Worm (Caenorhabditis elegans): ENCODE data around the gene R09F10.5.

DNA sequence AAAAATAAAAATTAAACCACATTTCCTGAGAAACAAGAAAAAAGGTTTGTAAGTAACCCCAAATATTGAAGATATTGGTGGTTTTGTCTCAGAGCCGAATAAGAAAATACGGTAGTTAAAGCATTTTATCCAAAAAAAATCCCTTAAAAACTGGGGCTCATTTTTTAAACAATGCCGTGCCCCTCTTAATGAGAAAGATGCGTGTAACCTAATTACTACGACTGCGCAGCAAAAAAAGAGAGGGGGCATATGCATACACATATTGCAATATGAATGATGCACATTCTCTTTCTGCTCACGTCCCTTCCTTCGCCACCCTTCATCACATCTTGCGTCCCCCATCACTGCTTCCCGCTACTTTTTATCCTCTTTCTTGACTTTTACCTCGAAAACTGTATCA lies 39.4 kb downstream of the R09F10.5 start:
- TF ChIP-seq cog-1 (tag; optimal IDR thresholded peaks at IDR 0.05): no peak
- no peak for TF ChIP-seq tab-1 (GFP tag; IDR thresholded peaks at IDR 0.05)

Measured in whole organism, midembryonic.